Fruit fly (Drosophila melanogaster) whole organism, embryonic: ENCODE data around the gene RpL35.

Source experiments
- Abd-B ChIP-seq: fragments of 200-800 bp; sonication (Bioruptor generic); optimal IDR thresholded peaks from 2 replicates; lab custom pipeline; 2018; ENCODE audit warnings: missing biosample characterization, mild to moderate bottlenecking, missing genetic modification characterization, moderate library complexity
- Aef1 ChIP-seq: fragments of 200-800 bp; sonication (Bioruptor generic); IDR thresholded peaks from 3 replicates; pipeline ENCODE4 v1.3.6; 2022; ENCODE audit warnings: missing biosample characterization, missing genetic modification characterization
- CG10366 ChIP-seq: fragments of 200-800 bp; sonication (Bioruptor generic); IDR thresholded peaks from 2 replicates; pipeline ENCODE4 v1.3.6; 2022; ENCODE audit warnings: missing biosample characterization, missing genetic modification characterization
- CG10431 ChIP-seq: fragments of 200-800 bp; sonication (Bioruptor generic); optimal IDR thresholded peaks from 3 replicates; lab custom pipeline; 2018; ENCODE audit warnings: missing biosample characterization, mild to moderate bottlenecking, missing genetic modification characterization
- CG11456 ChIP-seq: fragments of 200-800 bp; sonication (Bioruptor generic); IDR thresholded peaks from 3 replicates; pipeline ENCODE4 v1.3.6; 2022; ENCODE audit warnings: missing biosample characterization, missing genetic modification characterization
- CG12942 ChIP-seq: fragments of 200-800 bp; sonication (Bioruptor generic); optimal IDR thresholded peaks from 3 replicates; lab custom pipeline; 2016; ENCODE audit warnings: missing biosample characterization, missing genetic modification characterization
- CG14014 ChIP-seq: fragments of 200-800 bp; sonication (Bioruptor generic); IDR thresholded peaks from 2 replicates; pipeline ENCODE4 v1.3.6; 2022; ENCODE audit warnings: missing biosample characterization, missing genetic modification characterization
- CG15479 ChIP-seq: fragments of 200-800 bp; sonication (Bioruptor generic); optimal IDR thresholded peaks from 3 replicates; lab custom pipeline; 2019; ENCODE audit warnings: missing biosample characterization, mild to moderate bottlenecking, missing genetic modification characterization, moderate library complexity
- CG17359 ChIP-seq: fragments of 200-800 bp; sonication (Bioruptor generic); optimal IDR thresholded peaks from 3 replicates; lab custom pipeline; 2018; ENCODE audit warnings: missing biosample characterization, mild to moderate bottlenecking, missing genetic modification characterization, moderate library complexity
- CG17802 ChIP-seq: fragments of 200-800 bp; sonication (Bioruptor generic); optimal IDR thresholded peaks from 2 replicates; lab custom pipeline; 2018; ENCODE audit warnings: missing biosample characterization, mild to moderate bottlenecking, missing genetic modification characterization, moderate library complexity
- CG2120 ChIP-seq: fragments of 200-800 bp; sonication (Bioruptor generic); optimal IDR thresholded peaks from 3 replicates; lab custom pipeline; 2016; ENCODE audit warnings: missing biosample characterization, missing genetic modification characterization
- CG2199 ChIP-seq: fragments of 200-800 bp; sonication (Bioruptor generic); IDR thresholded peaks from 3 replicates; pipeline ENCODE4 v1.3.6; 2022; ENCODE audit warnings: missing biosample characterization, missing genetic modification characterization
- CG31441 ChIP-seq: fragments of 200-800 bp; sonication (Bioruptor generic); IDR thresholded peaks from 2 replicates; pipeline ENCODE4 v1.3.6; 2022; ENCODE audit warnings: missing biosample characterization, missing genetic modification characterization
- CG33213 ChIP-seq: fragments of 200-800 bp; sonication (Bioruptor generic); optimal IDR thresholded peaks from 3 replicates; lab custom pipeline; 2016; ENCODE audit warnings: missing biosample characterization, missing genetic modification characterization
- CG33557 ChIP-seq: fragments of 200-800 bp; sonication (Bioruptor generic); optimal IDR thresholded peaks from 2 replicates; lab custom pipeline; 2019; ENCODE audit warnings: missing biosample characterization, mild to moderate bottlenecking, missing genetic modification characterization, moderate library complexity
- CG34376 ChIP-seq: fragments of 200-800 bp; sonication (Bioruptor generic); optimal IDR thresholded peaks from 2 replicates; lab custom pipeline; 2018; ENCODE audit warnings: missing biosample characterization, mild to moderate bottlenecking, missing genetic modification characterization
- CG42726 ChIP-seq: fragments of 200-800 bp; sonication (Bioruptor generic); IDR thresholded peaks from 2 replicates; pipeline ENCODE4 v1.3.6; 2022; ENCODE audit warnings: missing biosample characterization, missing genetic modification characterization; ENCODE audit not compliant: partially characterized antibody
- CG6813 ChIP-seq: fragments of 200-800 bp; sonication (Bioruptor generic); optimal IDR thresholded peaks from 2 replicates; lab custom pipeline; 2017; ENCODE audit warnings: missing biosample characterization, missing genetic modification characterization, mild to moderate bottlenecking, moderate library complexity, missing genetic modification reagents
- CG9609 ChIP-seq: fragments of 200-800 bp; sonication (Bioruptor generic); optimal IDR thresholded peaks from 3 replicates; lab custom pipeline; 2016; ENCODE audit warnings: missing biosample characterization, missing genetic modification characterization
- CG9727 ChIP-seq: fragments of 200-800 bp; sonication (Bioruptor generic); optimal IDR thresholded peaks from 3 replicates; lab custom pipeline; 2017; ENCODE audit warnings: missing biosample characterization, mild to moderate bottlenecking, missing genetic modification characterization
- CG9932 ChIP-seq: fragments of 200-800 bp; sonication (Bioruptor generic); IDR thresholded peaks from 2 replicates; pipeline ENCODE4 v1.3.6; 2022; ENCODE audit warnings: missing biosample characterization, missing genetic modification characterization
- CHES-1-like ChIP-seq: fragments of 200-800 bp; sonication (Bioruptor generic); optimal IDR thresholded peaks from 2 replicates; lab custom pipeline; 2016; ENCODE audit warnings: missing biosample characterization, missing genetic modification characterization
- CoRest ChIP-seq: fragments of 200-800 bp; sonication (Bioruptor generic); optimal IDR thresholded peaks from 3 replicates; lab custom pipeline; 2018; ENCODE audit warnings: missing biosample characterization, mild to moderate bottlenecking, missing genetic modification characterization, moderate library complexity
- Ets65A ChIP-seq: fragments of 200-800 bp; sonication (Bioruptor generic); peaks from one replicate; lab custom pipeline; 2016; ENCODE audit warnings: missing biosample characterization, missing genetic modification characterization
- H2.0 ChIP-seq: fragments of 200-800 bp; sonication (Bioruptor generic); IDR thresholded peaks from 2 replicates; pipeline ENCODE4 v1.3.6; 2022; ENCODE audit warnings: missing biosample characterization, missing genetic modification characterization
- HHEX ChIP-seq: fragments of 200-800 bp; sonication (Bioruptor generic); optimal IDR thresholded peaks from 3 replicates; lab custom pipeline; 2017; ENCODE audit warnings: missing biosample characterization, mild to moderate bottlenecking, missing genetic modification characterization, missing genetic modification reagents
- Scr ChIP-seq: fragments of 200-800 bp; sonication (Bioruptor generic); IDR thresholded peaks from 2 replicates; pipeline ENCODE4 v1.3.6; 2022; ENCODE audit warnings: missing biosample characterization, missing genetic modification characterization; ENCODE audit not compliant: partially characterized antibody
- Trl ChIP-seq, 3 experiments: fragments of >200 bp in 2 of 3; fragments of 200-800 bp in 1 of 3; sonication (Bioruptor generic) in 1 of 3; optimal IDR thresholded peaks; 2 replicates in 1 of 3; 3 replicates in 2 of 3; lab custom pipeline; 2016 to 2017; ENCODE audit warnings: missing biosample characterization in 1 of 3, missing genetic modification characterization in 1 of 3
- al ChIP-seq: fragments of 200-800 bp; sonication (Bioruptor generic); IDR thresholded peaks from 2 replicates; pipeline ENCODE4 v1.3.6; 2022; ENCODE audit warnings: missing biosample characterization, missing genetic modification characterization
- ap ChIP-seq: fragments of 200-800 bp; sonication (Bioruptor generic); IDR thresholded peaks from 2 replicates; pipeline ENCODE4 v1.3.6; 2022; ENCODE audit warnings: missing biosample characterization, missing genetic modification characterization
- ara ChIP-seq: fragments of 200-800 bp; sonication (Bioruptor generic); IDR thresholded peaks from 2 replicates; pipeline ENCODE4 v1.3.6; 2022; ENCODE audit warnings: missing biosample characterization, missing genetic modification characterization
- bcd ChIP-seq: fragments of 200-800 bp; sonication (Bioruptor generic); optimal IDR thresholded peaks from 2 replicates; lab custom pipeline; 2017; ENCODE audit warnings: missing biosample characterization, mild to moderate bottlenecking, missing genetic modification characterization
- ci ChIP-seq: fragments of 200-800 bp; sonication (Bioruptor generic); IDR thresholded peaks from 3 replicates; pipeline ENCODE4 v1.3.6; 2022; ENCODE audit warnings: missing biosample characterization, missing genetic modification characterization
- crol ChIP-seq: fragments of 200-800 bp; sonication (Bioruptor generic); IDR thresholded peaks from 2 replicates; pipeline ENCODE4 v1.3.6; 2022; ENCODE audit warnings: missing biosample characterization, missing genetic modification characterization
- ems ChIP-seq: fragments of 200-800 bp; sonication (Bioruptor generic); optimal IDR thresholded peaks from 3 replicates; lab custom pipeline; 2016; ENCODE audit warnings: missing biosample characterization, missing genetic modification characterization
- esg ChIP-seq: fragments of 200-800 bp; sonication (Bioruptor generic); conservative IDR thresholded peaks from 2 replicates; pipeline ENCODE4 v1.3.6; 2022; ENCODE audit warnings: missing biosample characterization, missing genetic modification characterization
- eve ChIP-seq, 2 experiments: fragments of >200 bp; optimal IDR thresholded peaks; 2 replicates each; lab custom pipeline; 2017; ENCODE audit warnings: missing biosample characterization in 2 of 2, missing genetic modification characterization in 2 of 2
- ewg ChIP-seq: fragments of 200-800 bp; sonication (Bioruptor generic); optimal IDR thresholded peaks from 3 replicates; lab custom pipeline; 2017; ENCODE audit warnings: mild to moderate bottlenecking, missing biosample characterization, missing genetic modification reagents, missing genetic modification characterization
- exex ChIP-seq: fragments of 200-800 bp; sonication (Bioruptor generic); optimal IDR thresholded peaks from 4 replicates; lab custom pipeline; 2018; ENCODE audit warnings: missing biosample characterization, mild to moderate bottlenecking, missing genetic modification characterization, moderate library complexity
- fu2 ChIP-seq: fragments of 200-800 bp; sonication (Bioruptor generic); optimal IDR thresholded peaks from 2 replicates; lab custom pipeline; 2016; ENCODE audit warnings: missing biosample characterization, missing genetic modification characterization
- hbn ChIP-seq: fragments of 200-800 bp; sonication (Bioruptor generic); IDR thresholded peaks from 2 replicates; pipeline ENCODE4 v1.3.6; 2022; ENCODE audit warnings: missing biosample characterization, missing genetic modification characterization; ENCODE audit not compliant: partially characterized antibody
- inv ChIP-seq: fragments of 200-800 bp; sonication (Bioruptor generic); IDR thresholded peaks from 2 replicates; pipeline ENCODE4 v1.3.6; 2022; ENCODE audit warnings: missing biosample characterization, missing genetic modification characterization; ENCODE audit not compliant: partially characterized antibody
- lov ChIP-seq, 2 experiments: fragments of 200-800 bp in 1 of 2; fragments of >200 bp in 1 of 2; sonication (Bioruptor generic) in 1 of 2; IDR thresholded peaks in 1 of 2; optimal IDR thresholded peaks in 1 of 2; 2 replicates in 1 of 2; 3 replicates in 1 of 2; pipeline versions ENCODE4 v1.3.6 to Lab custom; 2017 to 2022; ENCODE audit warnings: missing biosample characterization in 1 of 2, missing genetic modification characterization in 1 of 2
- salm ChIP-seq: fragments of 200-800 bp; sonication (Bioruptor generic); optimal IDR thresholded peaks from 2 replicates; lab custom pipeline; 2018; ENCODE audit warnings: missing biosample characterization, mild to moderate bottlenecking, missing genetic modification characterization
- sens ChIP-seq: fragments of 200-800 bp; sonication (Bioruptor generic); peaks from one replicate; lab custom pipeline; 2016; ENCODE audit warnings: missing biosample characterization, missing genetic modification characterization
- seq ChIP-seq: fragments of 200-800 bp; sonication (Bioruptor generic); IDR thresholded peaks from 2 replicates; pipeline ENCODE4 v1.3.6; 2022; ENCODE audit warnings: missing biosample characterization, missing genetic modification characterization
- sim ChIP-seq: fragments of 200-800 bp; sonication (Bioruptor generic); IDR thresholded peaks from 2 replicates; pipeline ENCODE4 v1.3.6; 2022; ENCODE audit warnings: missing biosample characterization, missing genetic modification characterization
- tin ChIP-seq: fragments of 200-800 bp; sonication (Bioruptor generic); optimal IDR thresholded peaks from 3 replicates; lab custom pipeline; 2016; ENCODE audit warnings: missing biosample characterization, missing genetic modification characterization
- ttk ChIP-seq: fragments of 200-800 bp; sonication (Bioruptor generic); IDR thresholded peaks from 2 replicates; pipeline ENCODE4 v2.1.2; 2022; ENCODE audit warnings: missing biosample characterization, missing genetic modification characterization
- zen ChIP-seq: fragments of 200-800 bp; sonication (Bioruptor generic); optimal IDR thresholded peaks from 3 replicates; lab custom pipeline; 2018; ENCODE audit warnings: missing biosample characterization, mild to moderate bottlenecking, missing genetic modification characterization, moderate library complexity

The RpL35 gene

DNA sequence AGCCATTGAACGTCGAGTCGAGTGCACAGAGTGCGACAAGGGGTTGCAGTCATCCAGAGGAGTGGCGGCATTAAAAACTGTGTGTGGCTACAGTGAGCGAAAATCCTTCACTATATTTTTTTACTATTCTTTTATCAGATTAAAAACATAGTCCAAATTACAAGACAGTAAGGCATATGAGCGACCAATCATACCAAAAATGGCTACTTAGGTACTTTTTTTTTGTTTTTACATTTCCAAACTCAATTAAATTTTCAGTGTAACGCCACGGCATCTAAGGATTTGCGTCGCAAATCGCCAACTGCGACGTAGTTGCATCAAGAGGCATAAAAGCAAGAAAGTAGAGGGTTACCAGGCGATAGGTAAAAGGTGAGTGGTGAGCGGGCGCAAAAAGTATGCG lies 33.1 kb upstream of the RpL35 start (continued):
- TF ChIP-seq Trl (optimal IDR thresholded peaks at IDR 0.05; lab: Kevin White, UChicago) (no peak), Trl (GFP tag; optimal IDR thresholded peaks at IDR 0.05; lab: Kevin White, UChicago) (peak; percentile 23), tin (GFP tag; lab: Kevin White, UChicago) (peak; percentile 50), ci (GFP tag; lab: Robert Waterston, UW) (peak; percentile 70; the same call in 2 of the 3 replicates), hbn (GFP tag; lab: Robert Waterston, UW) (no peak), CG2199 (GFP tag; lab: Robert Waterston, UW) (no peak), ewg (peak; percentile 24), exex (tag; lab: Kevin White, UChicago) (no peak), salm (tag; lab: Kevin White, UChicago) (no peak), CG42726 (GFP tag; lab: Robert Waterston, UW) (no peak), crol (GFP tag; lab: Robert Waterston, UW) (no peak), eve (GFP tag; optimal IDR thresholded peaks at IDR 0.05; lab: Kevin White, UChicago) (no peak), CG31441 (GFP tag; lab: Robert Waterston, UW) (peak; percentile 53; the same call in 1 of the 2 replicates), CG9727 (GFP tag; lab: Kevin White, UChicago) (peak; percentile 29), HHEX (GFP tag; lab: Kevin White, UChicago) (peak; percentile 28), CG9932 (GFP tag; lab: Robert Waterston, UW) (0 out of 2 replicates have a peak, but pooled peaks have one; percentile 9), CG11456 (GFP tag; lab: Robert Waterston, UW) (no peak), CG33557 (GFP tag; lab: Kevin White, UChicago) (peak; percentile 32), lov (optimal IDR thresholded peaks at IDR 0.05; lab: Kevin White, UChicago) (no peak), lov (GFP tag; IDR thresholded peaks at IDR 0.05; lab: Robert Waterston, UW) (peak; percentile 70; the same call in 1 of the 3 replicates), al (GFP tag; lab: Robert Waterston, UW) (no peak), bcd (GFP tag; lab: Kevin White, UChicago) (peak; percentile 22), zen (tag; lab: Kevin White, UChicago) (peak; percentile 19), CG14014 (GFP tag; lab: Robert Waterston, UW) (peak; percentile 47; the same call in 1 of the 2 replicates), sens (GFP tag; lab: Kevin White, UChicago) (peak; percentile 94), CG12942 (GFP tag; lab: Kevin White, UChicago) (no peak), inv (GFP tag; lab: Robert Waterston, UW) (no peak), CG33213 (GFP tag; lab: Kevin White, UChicago) (peak; percentile 9), Aef1 (0 out of 3 replicates have a peak, but pooled peaks have one; percentile 28), CHES-1-like (no peak), H2.0 (GFP tag; lab: Robert Waterston, UW) (peak; percentile 36; the same call in 1 of the 2 replicates), seq (GFP tag; lab: Robert Waterston, UW) (no peak), CG2120 (no peak), CG15479 (GFP tag; lab: Kevin White, UChicago) (no peak), CG9609 (GFP tag; lab: Kevin White, UChicago) (peak; percentile 10), sim (GFP tag; lab: Robert Waterston, UW) (0 out of 2 replicates have a peak, but pooled peaks have one; percentile 38), CoRest (tag; lab: Kevin White, UChicago) (peak; percentile 33), CG34376 (no peak), CG17802 (tag; lab: Kevin White, UChicago) (peak; percentile 13), CG10366 (GFP tag; lab: Robert Waterston, UW) (peak; percentile 52), fu2 (no peak), ems (peak; percentile 16), Scr (GFP tag; lab: Robert Waterston, UW) (no peak), ap (no peak), CG6813 (peak; percentile 58), Abd-B (GFP tag; lab: Kevin White, UChicago) (peak; percentile 8), ara (GFP tag; lab: Robert Waterston, UW) (peak; percentile 46; the same call in 1 of the 2 replicates), ttk (GFP tag; lab: Robert Waterston, UW) (peak; percentile 42), Ets65A (GFP tag; lab: Kevin White, UChicago) (peak; percentile 84), CG17359 (tag; lab: Kevin White, UChicago) (peak; percentile 61), esg (GFP tag; lab: Robert Waterston, UW) (peak; percentile 19; the same call in 1 of the 2 replicates), CG10431 (GFP tag; lab: Kevin White, UChicago) (peak; percentile 2)
